Fruit fly (Drosophila melanogaster) whole organism, adult: ENCODE measurements around the gene CG34327.

ENCODE experiments used
- CG11617 ChIP-seq: fragments of 200-800 bp; sonication (Bioruptor generic); optimal IDR thresholded peaks from 2 replicates; lab custom pipeline; 2017; ENCODE audit warnings: mild to moderate bottlenecking, missing biosample characterization, missing genetic modification reagents, missing genetic modification characterization
- CG12768 ChIP-seq: fragments of 200-800 bp; sonication (Bioruptor generic); optimal IDR thresholded peaks from 2 replicates; lab custom pipeline; 2017; ENCODE audit warnings: missing biosample characterization, missing genetic modification characterization, mild to moderate bottlenecking, moderate library complexity, missing genetic modification reagents
- CG14711 ChIP-seq: fragments of 200-800 bp; sonication (Bioruptor generic); optimal IDR thresholded peaks from 2 replicates; lab custom pipeline; 2018; ENCODE audit warnings: missing biosample characterization, mild to moderate bottlenecking, missing genetic modification characterization, moderate library complexity
- CG1620 ChIP-seq: fragments of 200-800 bp; sonication (Bioruptor generic); optimal IDR thresholded peaks from 2 replicates; lab custom pipeline; 2016; ENCODE audit warnings: missing biosample characterization, missing genetic modification characterization
- CG33017 ChIP-seq: fragments of 200-800 bp; sonication (Bioruptor generic); optimal IDR thresholded peaks from 2 replicates; lab custom pipeline; 2018; ENCODE audit warnings: missing biosample characterization, mild to moderate bottlenecking, missing genetic modification characterization, moderate library complexity
- CG7045 ChIP-seq: fragments of 200-800 bp; sonication (Bioruptor generic); optimal IDR thresholded peaks from 2 replicates; lab custom pipeline; 2017; ENCODE audit warnings: missing biosample characterization, mild to moderate bottlenecking, missing genetic modification characterization
- CG7101 ChIP-seq: fragments of 200-800 bp; sonication (Bioruptor generic); optimal IDR thresholded peaks from 2 replicates; lab custom pipeline; 2018; ENCODE audit warnings: missing biosample characterization, mild to moderate bottlenecking, missing genetic modification characterization, moderate library complexity
- Crg-1 ChIP-seq: fragments of 200-800 bp; sonication (Bioruptor generic); optimal IDR thresholded peaks from 2 replicates; lab custom pipeline; 2016; ENCODE audit warnings: missing biosample characterization, missing genetic modification characterization
- Hr96 ChIP-seq: fragments of 200-800 bp; sonication (Bioruptor generic); optimal IDR thresholded peaks from 2 replicates; lab custom pipeline; 2016; ENCODE audit warnings: missing biosample characterization, missing genetic modification characterization
- Mnt ChIP-seq: fragments of 200-800 bp; sonication (Bioruptor generic); optimal IDR thresholded peaks from 2 replicates; lab custom pipeline; 2016; ENCODE audit warnings: missing biosample characterization, mild to moderate bottlenecking, missing genetic modification characterization
- bab1 ChIP-seq: fragments of 200-800 bp; sonication (Bioruptor generic); optimal IDR thresholded peaks from 3 replicates; lab custom pipeline; 2019; ENCODE audit warnings: missing biosample characterization, mild to moderate bottlenecking, missing genetic modification characterization, moderate library complexity
- cnc ChIP-seq, 2 experiments: fragments of >200 bp; optimal IDR thresholded peaks; 2 replicates each; lab custom pipeline; 2017
- pad ChIP-seq: fragments of 200-800 bp; sonication (Bioruptor generic); optimal IDR thresholded peaks from 3 replicates; lab custom pipeline; 2017; ENCODE audit warnings: missing biosample characterization, missing genetic modification characterization, mild to moderate bottlenecking, moderate library complexity, missing genetic modification reagents
- tj ChIP-seq: fragments of 200-800 bp; sonication (Bioruptor generic); optimal IDR thresholded peaks from 3 replicates; lab custom pipeline; 2017; ENCODE audit warnings: missing biosample characterization, mild to moderate bottlenecking, missing genetic modification characterization, moderate library complexity
- toe ChIP-seq: fragments of 200-800 bp; sonication (Bioruptor generic); optimal IDR thresholded peaks from 2 replicates; lab custom pipeline; 2016; ENCODE audit warnings: missing biosample characterization, missing genetic modification characterization

The CG34327 gene

dm6 chrX:17177606-17178005, 46.0 kb downstream of the CG34327 start:
- TF ChIP-seq Mnt (GFP tag; lab: Kevin White, UChicago) (no peak), CG7101 (tag; lab: Kevin White, UChicago) (no peak), Crg-1 (GFP tag; lab: Kevin White, UChicago) (no peak)

dm6 chrX:17176542-17176941, 47.1 kb downstream of the CG34327 start:
- TF ChIP-seq CG7045 (GFP tag; lab: Kevin White, UChicago) (no peak), CG11617 (GFP tag; lab: Kevin White, UChicago) (no peak), cnc (optimal IDR thresholded peaks at IDR 0.05; lab: Kevin White, UChicago) (no peak), CG14711 (tag; lab: Kevin White, UChicago) (no peak), Hr96 (GFP tag; lab: Kevin White, UChicago) (no peak), tj (no peak), CG33017 (tag; lab: Kevin White, UChicago) (no peak), Crg-1 (GFP tag; lab: Kevin White, UChicago) (no peak), Mnt (GFP tag; lab: Kevin White, UChicago) (no peak), bab1 (no peak), toe (no peak), CG7101 (tag; lab: Kevin White, UChicago) (no peak)

- TF ChIP-seq Hr96 (GFP tag; lab: Kevin White, UChicago) = peak; percentile 54
- peak; percentile 9 for TF ChIP-seq pad
- peak; percentile 13 for TF ChIP-seq Mnt (GFP tag; lab: Kevin White, UChicago)
- peak; percentile 58 for TF ChIP-seq CG1620 (GFP tag; lab: Kevin White, UChicago)
- TF ChIP-seq CG12768 = no peak
- TF ChIP-seq toe = no peak
- peak; percentile 42 for TF ChIP-seq Crg-1 (GFP tag; lab: Kevin White, UChicago)
- TF ChIP-seq bab1 = peak; percentile 53
- peak; percentile 44 for TF ChIP-seq CG7101 (tag; lab: Kevin White, UChicago)
These were observed 47.9 kb downstream of the CG34327 start for dm6 chrX:17175558-17176189.

dm6 chrX:17174115-17174514, 49.5 kb downstream of the CG34327 start:
- TF ChIP-seq CG33017 (tag; lab: Kevin White, UChicago) = no peak
- TF ChIP-seq Mnt (GFP tag; lab: Kevin White, UChicago) = no peak
